Fruit fly (Drosophila melanogaster) whole organism, embryonic: Measurements from ENCODE around the gene Trl.

Experiments used
- Antp ChIP-seq: fragments of 200-800 bp; sonication (Bioruptor generic); optimal IDR thresholded peaks from 3 replicates; lab custom pipeline; 2016; ENCODE audit warnings: missing biosample characterization, missing genetic modification characterization
- CG10209 ChIP-seq: fragments of 200-800 bp; sonication (Bioruptor generic); optimal IDR thresholded peaks from 3 replicates; lab custom pipeline; 2017; ENCODE audit warnings: missing biosample characterization, mild to moderate bottlenecking, missing genetic modification characterization, missing genetic modification reagents
- CG10654 ChIP-seq: fragments of 200-800 bp; sonication (Bioruptor generic); optimal IDR thresholded peaks from 2 replicates; lab custom pipeline; 2016; ENCODE audit warnings: missing biosample characterization, missing genetic modification characterization
- CG13123 ChIP-seq: fragments of 200-800 bp; sonication (Bioruptor generic); optimal IDR thresholded peaks from 2 replicates; lab custom pipeline; 2016; ENCODE audit warnings: missing biosample characterization, missing genetic modification characterization
- CG16815 ChIP-seq: fragments of 200-800 bp; sonication (Bioruptor generic); optimal IDR thresholded peaks from 3 replicates; lab custom pipeline; 2017; ENCODE audit warnings: missing biosample characterization, mild to moderate bottlenecking, missing genetic modification characterization
- CG18476 ChIP-seq: fragments of 200-800 bp; sonication (Bioruptor generic); optimal IDR thresholded peaks from 2 replicates; lab custom pipeline; 2016; ENCODE audit warnings: missing biosample characterization, mild to moderate bottlenecking, missing genetic modification characterization
- CG2120 ChIP-seq: fragments of 200-800 bp; sonication (Bioruptor generic); optimal IDR thresholded peaks from 3 replicates; lab custom pipeline; 2016; ENCODE audit warnings: missing biosample characterization, missing genetic modification characterization
- CG2889 ChIP-seq: fragments of 200-800 bp; sonication (Bioruptor generic); IDR thresholded peaks from 3 replicates; pipeline ENCODE4 v1.3.6; 2022; ENCODE audit warnings: missing biosample characterization, missing genetic modification characterization
- CG33557 ChIP-seq: fragments of 200-800 bp; sonication (Bioruptor generic); optimal IDR thresholded peaks from 2 replicates; lab custom pipeline; 2019; ENCODE audit warnings: missing biosample characterization, mild to moderate bottlenecking, missing genetic modification characterization, moderate library complexity
- CG3995 ChIP-seq: fragments of 200-800 bp; sonication (Bioruptor generic); optimal IDR thresholded peaks from 3 replicates; lab custom pipeline; 2016; ENCODE audit warnings: missing biosample characterization, missing genetic modification characterization
- CG4328 ChIP-seq: fragments of 200-800 bp; sonication (Bioruptor generic); optimal IDR thresholded peaks from 3 replicates; lab custom pipeline; 2017; ENCODE audit warnings: missing biosample characterization, missing genetic modification reagents, missing genetic modification characterization
- CG4617 ChIP-seq: fragments of 200-800 bp; sonication (Bioruptor generic); optimal IDR thresholded peaks from 3 replicates; lab custom pipeline; 2016; ENCODE audit warnings: missing biosample characterization, missing genetic modification characterization, borderline replicate concordance
- CG6175 ChIP-seq: fragments of 200-800 bp; sonication (Bioruptor generic); IDR thresholded peaks from 3 replicates; pipeline ENCODE4 v1.3.6; 2022; ENCODE audit warnings: missing biosample characterization, missing genetic modification characterization
- CG6854 ChIP-seq: fragments of 200-800 bp; sonication (Bioruptor generic); optimal IDR thresholded peaks from 3 replicates; lab custom pipeline; 2017; ENCODE audit warnings: missing biosample characterization, mild to moderate bottlenecking, missing genetic modification characterization
- CG7271 ChIP-seq: fragments of 200-800 bp; sonication (Bioruptor generic); optimal IDR thresholded peaks from 2 replicates; lab custom pipeline; 2018; ENCODE audit warnings: missing biosample characterization, mild to moderate bottlenecking, missing genetic modification characterization, moderate library complexity
- CG8478 ChIP-seq: fragments of >200 bp; optimal IDR thresholded peaks from 2 replicates; lab custom pipeline; 2018
- CG9215 ChIP-seq: fragments of 200-800 bp; sonication (Bioruptor generic); IDR thresholded peaks from 2 replicates; pipeline ENCODE4 v1.3.6; 2022; ENCODE audit warnings: missing biosample characterization, missing genetic modification characterization
- CG9727 ChIP-seq: fragments of 200-800 bp; sonication (Bioruptor generic); optimal IDR thresholded peaks from 3 replicates; lab custom pipeline; 2017; ENCODE audit warnings: missing biosample characterization, mild to moderate bottlenecking, missing genetic modification characterization
- D ChIP-seq, 2 experiments: fragments of 200-800 bp in 1 of 2; fragments of >200 bp in 1 of 2; sonication (Bioruptor generic) in 1 of 2; optimal IDR thresholded peaks; 2 replicates in 1 of 2; 3 replicates in 1 of 2; lab custom pipeline; 2017; ENCODE audit warnings: mild to moderate bottlenecking in 1 of 2, missing biosample characterization in 1 of 2, missing genetic modification characterization in 1 of 2, missing genetic modification reagents in 1 of 2
- Dip2 ChIP-seq: fragments of 200-800 bp; sonication (Bioruptor generic); IDR thresholded peaks from 2 replicates; pipeline ENCODE4 v1.3.6; 2022; ENCODE audit warnings: missing biosample characterization, missing genetic modification characterization
- Fer3 ChIP-seq: fragments of 200-800 bp; sonication (Bioruptor generic); optimal IDR thresholded peaks from 2 replicates; lab custom pipeline; 2018; ENCODE audit warnings: missing biosample characterization, mild to moderate bottlenecking, missing genetic modification characterization, moderate library complexity
- Gug ChIP-seq: fragments of 200-800 bp; sonication (Bioruptor generic); IDR thresholded peaks from 4 replicates; pipeline ENCODE4 v1.3.6; 2022; ENCODE audit warnings: missing biosample characterization, missing genetic modification characterization
- HLH4C ChIP-seq: fragments of 200-800 bp; sonication (Bioruptor generic); IDR thresholded peaks from 3 replicates; pipeline ENCODE4 v1.3.6; 2022; ENCODE audit warnings: missing biosample characterization, missing genetic modification characterization; ENCODE audit not compliant: partially characterized antibody
- Lhr ChIP-seq: fragments of 200-800 bp; sonication (Bioruptor generic); optimal IDR thresholded peaks from 3 replicates; lab custom pipeline; 2017; ENCODE audit warnings: mild to moderate bottlenecking, missing biosample characterization, missing genetic modification reagents, missing genetic modification characterization
- Meics ChIP-seq: fragments of 200-800 bp; sonication (Bioruptor generic); optimal IDR thresholded peaks from 2 replicates; lab custom pipeline; 2017; ENCODE audit warnings: missing biosample characterization, mild to moderate bottlenecking, missing genetic modification characterization
- Mes4 ChIP-seq: fragments of 200-800 bp; sonication (Bioruptor generic); optimal IDR thresholded peaks from 2 replicates; lab custom pipeline; 2016; ENCODE audit warnings: missing biosample characterization, missing genetic modification characterization
- Opbp ChIP-seq: fragments of 200-800 bp; sonication (Bioruptor generic); IDR thresholded peaks from 3 replicates; pipeline ENCODE4 v1.3.6; 2022; ENCODE audit warnings: missing biosample characterization, missing genetic modification characterization; ENCODE audit not compliant: partially characterized antibody
- Sox100B ChIP-seq: fragments of 200-800 bp; sonication (Bioruptor generic); optimal IDR thresholded peaks from 3 replicates; lab custom pipeline; 2018; ENCODE audit warnings: missing biosample characterization, mild to moderate bottlenecking, missing genetic modification characterization
- Sox102F ChIP-seq: fragments of 200-800 bp; sonication (Bioruptor generic); optimal IDR thresholded peaks from 2 replicates; lab custom pipeline; 2018; ENCODE audit warnings: missing biosample characterization, mild to moderate bottlenecking, missing genetic modification characterization, moderate library complexity
- ash1 ChIP-seq: fragments of 200-800 bp; sonication (Bioruptor generic); optimal IDR thresholded peaks from 2 replicates; lab custom pipeline; 2018; ENCODE audit warnings: missing biosample characterization, mild to moderate bottlenecking, missing genetic modification characterization
- az2 ChIP-seq: fragments of 200-800 bp; sonication (Bioruptor generic); optimal IDR thresholded peaks from 3 replicates; lab custom pipeline; 2016; ENCODE audit warnings: missing biosample characterization, missing genetic modification characterization
- bigmax ChIP-seq: fragments of 200-800 bp; sonication (Bioruptor generic); optimal IDR thresholded peaks from 2 replicates; lab custom pipeline; 2018; ENCODE audit warnings: missing biosample characterization, mild to moderate bottlenecking, missing genetic modification characterization
- ci ChIP-seq: fragments of 200-800 bp; sonication (Bioruptor generic); IDR thresholded peaks from 3 replicates; pipeline ENCODE4 v1.3.6; 2022; ENCODE audit warnings: missing biosample characterization, missing genetic modification characterization
- danr ChIP-seq: fragments of 200-800 bp; sonication (Bioruptor generic); IDR thresholded peaks from 2 replicates; pipeline ENCODE4 v1.3.6; 2022; ENCODE audit warnings: missing biosample characterization, missing genetic modification characterization
- dpn ChIP-seq, 2 experiments: fragments of 200-800 bp; sonication (Bioruptor generic); optimal IDR thresholded peaks; 3 replicates each; lab custom pipeline; 2016; ENCODE audit warnings: missing biosample characterization in 2 of 2, missing genetic modification characterization in 2 of 2
- gcm ChIP-seq: fragments of 200-800 bp; sonication (Bioruptor generic); optimal IDR thresholded peaks from 2 replicates; lab custom pipeline; 2019; ENCODE audit warnings: missing biosample characterization, mild to moderate bottlenecking, missing genetic modification characterization, moderate library complexity
- ham ChIP-seq: fragments of 200-800 bp; sonication (Bioruptor generic); IDR thresholded peaks from 2 replicates; pipeline ENCODE4 v1.3.6; 2022; ENCODE audit warnings: missing biosample characterization, missing genetic modification characterization
- klu ChIP-seq: fragments of 200-800 bp; sonication (Bioruptor generic); IDR thresholded peaks from 2 replicates; pipeline ENCODE4 v1.3.6; 2022; ENCODE audit warnings: missing biosample characterization, missing genetic modification characterization
- lab ChIP-seq: fragments of 200-800 bp; sonication (Bioruptor generic); optimal IDR thresholded peaks from 3 replicates; lab custom pipeline; 2017; ENCODE audit warnings: missing biosample characterization, missing genetic modification characterization, mild to moderate bottlenecking, moderate library complexity, missing genetic modification reagents
- lbe ChIP-seq: fragments of 200-800 bp; sonication (Bioruptor generic); optimal IDR thresholded peaks from 2 replicates; lab custom pipeline; 2016; ENCODE audit warnings: missing biosample characterization, mild to moderate bottlenecking, missing genetic modification characterization
- lov ChIP-seq, 2 experiments: fragments of 200-800 bp in 1 of 2; fragments of >200 bp in 1 of 2; sonication (Bioruptor generic) in 1 of 2; IDR thresholded peaks in 1 of 2; optimal IDR thresholded peaks in 1 of 2; 2 replicates in 1 of 2; 3 replicates in 1 of 2; pipeline versions ENCODE4 v1.3.6 to Lab custom; 2017 to 2022; ENCODE audit warnings: missing biosample characterization in 1 of 2, missing genetic modification characterization in 1 of 2
- luna ChIP-seq: fragments of 200-800 bp; sonication (Bioruptor generic); optimal IDR thresholded peaks from 2 replicates; lab custom pipeline; 2016; ENCODE audit warnings: missing biosample characterization, missing genetic modification characterization
- pita ChIP-seq: fragments of 200-800 bp; sonication (Bioruptor generic); optimal IDR thresholded peaks from 2 replicates; lab custom pipeline; 2017; ENCODE audit warnings: missing biosample characterization, mild to moderate bottlenecking, missing genetic modification characterization
- sens ChIP-seq: fragments of 200-800 bp; sonication (Bioruptor generic); peaks from one replicate; lab custom pipeline; 2016; ENCODE audit warnings: missing biosample characterization, missing genetic modification characterization
- seq ChIP-seq: fragments of 200-800 bp; sonication (Bioruptor generic); IDR thresholded peaks from 2 replicates; pipeline ENCODE4 v1.3.6; 2022; ENCODE audit warnings: missing biosample characterization, missing genetic modification characterization
- sim ChIP-seq: fragments of 200-800 bp; sonication (Bioruptor generic); IDR thresholded peaks from 2 replicates; pipeline ENCODE4 v1.3.6; 2022; ENCODE audit warnings: missing biosample characterization, missing genetic modification characterization
- ttk ChIP-seq: fragments of 200-800 bp; sonication (Bioruptor generic); IDR thresholded peaks from 2 replicates; pipeline ENCODE4 v2.1.2; 2022; ENCODE audit warnings: missing biosample characterization, missing genetic modification characterization
- z ChIP-seq: fragments of 200-800 bp; sonication (Bioruptor generic); IDR thresholded peaks from 3 replicates; pipeline ENCODE4 v1.3.6; 2022; ENCODE audit warnings: missing biosample characterization, missing genetic modification characterization

Gene Trl

dm6 chr3L:14761837-14762785, 1.3 kb upstream of the Trl start, which contains the start of the genes Tsen34 and Mgat4a:
Gene Tsen34 (minus strand): TSS chr3L:14761844.
Gene Mgat4a (plus strand): TSS chr3L:14762028.
- TF ChIP-seq CG10654 (GFP tag; lab: Kevin White, UChicago) (no peak), CG16815 (GFP tag; lab: Kevin White, UChicago) (no peak), CG2120 (peak; percentile 71), bigmax (GFP tag; lab: Kevin White, UChicago) (peak; percentile 6), klu (GFP tag; lab: Robert Waterston, UW) (no peak), ash1 (GFP tag; lab: Kevin White, UChicago) (peak; percentile 59), Sox102F (no peak), dpn (GFP tag; optimal IDR thresholded peaks at IDR 0.05; lab: Kevin White, UChicago) (peak in 1 of 2 experiments; percentile 39), Lhr (GFP tag; lab: Kevin White, UChicago) (no peak), CG4617 (GFP tag; lab: Kevin White, UChicago) (peak; percentile 82), Mes4 (GFP tag; lab: Kevin White, UChicago) (no peak), Opbp (GFP tag; lab: Robert Waterston, UW) (peak; percentile 74; the same call in 2 of the 3 replicates), ttk (GFP tag; lab: Robert Waterston, UW) (no peak), CG4328 (GFP tag; lab: Kevin White, UChicago) (peak; percentile 65), Dip2 (GFP tag; lab: Robert Waterston, UW) (no peak), pita (no peak), sens (GFP tag; lab: Kevin White, UChicago) (peak; percentile 86), lab (GFP tag; lab: Kevin White, UChicago) (no peak), CG2889 (GFP tag; lab: Robert Waterston, UW) (0 out of 3 replicates have a peak, but pooled peaks have one; percentile 30), CG9215 (GFP tag; lab: Robert Waterston, UW) (no peak; the same call in 1 of the 2 replicates), ci (0 out of 3 replicates have a peak, but pooled peaks have one; percentile 6), HLH4C (peak; percentile 68), Sox100B (GFP tag; lab: Kevin White, UChicago) (no peak), lbe (GFP tag; lab: Kevin White, UChicago) (no peak), D (optimal IDR thresholded peaks at IDR 0.05; lab: Kevin White, UChicago) (no peak), D (GFP tag; optimal IDR thresholded peaks at IDR 0.05; lab: Kevin White, UChicago) (no peak), CG8478 (lab: Kevin White, UChicago) (no peak), CG6854 (peak; percentile 25), Antp (GFP tag; lab: Kevin White, UChicago) (no peak), gcm (no peak), ham (no peak), lov (optimal IDR thresholded peaks at IDR 0.05; lab: Kevin White, UChicago) (no peak), lov (GFP tag; IDR thresholded peaks at IDR 0.05; lab: Robert Waterston, UW) (no peak), CG13123 (GFP tag; lab: Kevin White, UChicago) (no peak), Meics (GFP tag; lab: Kevin White, UChicago) (peak; percentile 68), Fer3 (tag; lab: Kevin White, UChicago) (no peak), danr (GFP tag; lab: Robert Waterston, UW) (no peak), CG10209 (peak; percentile 62), CG33557 (GFP tag; lab: Kevin White, UChicago) (no peak), az2 (GFP tag; lab: Kevin White, UChicago) (no peak), Gug (GFP tag; lab: Robert Waterston, UW) (no peak), CG7271 (tag; lab: Kevin White, UChicago) (no peak), CG3995 (GFP tag; lab: Kevin White, UChicago) (peak; percentile 18), seq (GFP tag; lab: Robert Waterston, UW) (peak; percentile 14; the same call in 1 of the 2 replicates), CG9727 (peak; percentile 50), CG18476 (peak; percentile 15), CG6175 (no peak), luna (GFP tag; lab: Kevin White, UChicago) (peak; percentile 49), z (GFP tag; lab: Robert Waterston, UW) (no peak), sim (GFP tag; lab: Robert Waterston, UW) (no peak)
